Fruit fly (Drosophila melanogaster): ENCODE results near the gene CG5114.

The CG5114 gene

dm6 chr3L:15021008-15021407 lies 38.4 kb downstream of the CG5114 start:
- TF ChIP-seq D1 (tag; optimal IDR thresholded peaks at IDR 0.05) (no peak), Pif1A (GFP tag; optimal IDR thresholded peaks at IDR 0.05) (no peak), Pif1B (GFP tag; optimal IDR thresholded peaks at IDR 0.05) (no peak), Ets98B (GFP tag; IDR thresholded peaks at IDR 0.05) (no peak), CG10348 (GFP tag; IDR thresholded peaks at IDR 0.05) (no peak), Snoo (tag; optimal IDR thresholded peaks at IDR 0.05) (no peak), CG32121 (GFP tag; IDR thresholded peaks at IDR 0.05) (no peak), CG8159 (tag; optimal IDR thresholded peaks at IDR 0.05) (no peak), CG34367 (tag; optimal IDR thresholded peaks at IDR 0.05) (no peak)

dm6 chr3L:15023192-15023591 lies 40.6 kb downstream of the CG5114 start, which contains the start of gene CG32148:
TSS of gene CG32148 (plus strand) at chr3L:15023492.
- TF ChIP-seq CG12605 (GFP tag; IDR thresholded peaks at IDR 0.05): no peak
- no peak for TF ChIP-seq CG8159 (tag; optimal IDR thresholded peaks at IDR 0.05)
- TF ChIP-seq D1 (tag; optimal IDR thresholded peaks at IDR 0.05): no peak
- TF ChIP-seq Snoo (tag; optimal IDR thresholded peaks at IDR 0.05): no peak
- no peak for TF ChIP-seq CG8301 (tag; optimal IDR thresholded peaks at IDR 0.05)
- TF ChIP-seq CG10348 (GFP tag; IDR thresholded peaks at IDR 0.05): no peak
- no peak for TF ChIP-seq Pif1B (GFP tag; optimal IDR thresholded peaks at IDR 0.05)
- TF ChIP-seq Pif1A (GFP tag; optimal IDR thresholded peaks at IDR 0.05): no peak
- no peak for TF ChIP-seq rn (GFP tag; IDR thresholded peaks at IDR 0.05)
- no peak for TF ChIP-seq CG32121 (GFP tag; IDR thresholded peaks at IDR 0.05)
- TF ChIP-seq CG15710 (tag; optimal IDR thresholded peaks at IDR 0.05): no peak
- no peak for TF ChIP-seq Ets98B (GFP tag; IDR thresholded peaks at IDR 0.05)
- no peak for TF ChIP-seq CG9948 (tag; optimal IDR thresholded peaks at IDR 0.05)
- no peak for TF ChIP-seq CG4496 (GFP tag; IDR thresholded peaks at IDR 0.05)
- no peak for TF ChIP-seq gl (tag; optimal IDR thresholded peaks at IDR 0.05)

DNA sequence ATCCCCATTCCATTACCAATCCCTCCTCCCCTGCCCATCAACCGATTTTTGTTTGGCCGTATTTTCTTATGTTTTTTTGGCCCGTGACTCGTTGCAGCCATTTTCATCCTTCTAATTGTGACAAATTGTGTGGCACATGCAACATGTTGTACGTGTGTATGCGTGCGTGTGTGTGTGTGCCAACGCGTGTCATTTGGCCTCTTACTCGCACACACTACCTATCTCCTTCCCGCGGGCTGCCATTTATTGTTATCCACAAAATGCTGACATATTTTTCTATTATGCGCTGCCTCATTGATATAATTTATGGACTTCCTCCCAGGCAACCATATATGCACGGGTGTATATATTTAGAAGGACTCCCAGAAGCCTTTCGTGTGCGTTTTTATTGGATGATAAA lies 49.1 kb downstream of the CG5114 start:
- TF ChIP-seq fd96Ca (GFP tag; IDR thresholded peaks at IDR 0.05) (no peak), CG14655 (GFP tag; optimal IDR thresholded peaks at IDR 0.05) (no peak), CG10348 (GFP tag; IDR thresholded peaks at IDR 0.05) (no peak), Pif1A (GFP tag; optimal IDR thresholded peaks at IDR 0.05) (no peak), CG8301 (tag; optimal IDR thresholded peaks at IDR 0.05) (no peak), D1 (tag; optimal IDR thresholded peaks at IDR 0.05) (no peak), CG9948 (tag; optimal IDR thresholded peaks at IDR 0.05) (no peak), Snoo (tag; optimal IDR thresholded peaks at IDR 0.05) (no peak), CG32121 (GFP tag; IDR thresholded peaks at IDR 0.05) (no peak), CG17806 (tag; optimal IDR thresholded peaks at IDR 0.05) (no peak), EcR (GFP tag; optimal IDR thresholded peaks at IDR 0.05) (no peak), CG34367 (tag; optimal IDR thresholded peaks at IDR 0.05) (no peak), CG13204 (GFP tag; optimal IDR thresholded peaks at IDR 0.05) (no peak), CG8159 (tag; optimal IDR thresholded peaks at IDR 0.05) (no peak), gl (tag; optimal IDR thresholded peaks at IDR 0.05) (no peak), rn (GFP tag; IDR thresholded peaks at IDR 0.05) (no peak)
